Fruit fly (Drosophila melanogaster) ovary, adult (tissue): ENCODE measurements around the gene CG32369.

Experiments
- CG17801 ChIP-seq: fragments of 200-800 bp; optimal IDR thresholded peaks from 2 replicates; lab custom pipeline; 2019; ENCODE audit warnings: missing biosample characterization, mild to moderate bottlenecking, missing genetic modification characterization, moderate library complexity; ENCODE audit not compliant: partially characterized antibody

Gene CG32369

DNA sequence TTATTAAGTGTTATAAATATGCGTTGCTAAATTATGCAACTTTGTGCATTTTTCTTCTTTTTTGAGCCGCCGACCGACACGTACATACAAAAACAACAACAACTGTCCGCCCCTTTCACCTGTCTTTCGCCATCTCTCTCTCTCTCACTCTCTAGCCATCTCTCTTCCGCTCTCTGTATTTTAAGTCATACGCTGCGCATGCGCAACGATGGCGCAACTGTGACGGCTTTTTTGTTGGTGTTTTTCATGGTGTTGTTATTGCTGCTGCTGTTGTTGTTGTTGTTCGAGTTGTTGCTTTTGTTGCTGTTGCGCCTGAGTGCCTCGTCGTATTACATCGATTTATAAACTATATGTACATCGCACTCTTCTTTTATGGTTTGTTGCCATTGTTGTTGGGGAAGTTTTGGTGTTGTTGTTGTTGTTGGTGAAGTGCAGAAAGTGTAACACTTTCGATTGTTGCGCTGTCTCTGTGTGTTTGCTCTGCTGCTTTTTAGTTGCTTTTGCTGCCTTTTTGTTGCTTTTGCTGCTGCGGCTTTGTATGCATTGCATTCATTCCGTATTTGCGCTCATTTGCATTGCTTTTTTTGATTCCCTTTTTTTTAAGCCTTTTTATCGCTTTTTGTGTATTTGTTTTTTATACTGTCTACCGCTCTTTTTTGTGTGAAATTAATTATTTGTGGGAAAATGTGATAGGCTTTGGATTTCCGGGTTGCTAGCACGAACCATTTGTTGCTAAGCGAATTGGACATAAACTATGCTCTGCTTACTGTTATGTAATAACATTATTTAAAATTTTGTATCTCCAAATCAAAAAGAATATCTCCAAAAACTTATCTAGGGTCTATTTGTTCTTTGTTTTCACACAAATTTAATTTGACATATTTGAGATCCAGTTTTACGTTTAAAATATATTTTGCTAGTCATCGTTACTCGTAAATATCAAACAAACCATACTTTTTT, 12.3 kb upstream of the CG32369 start:
- TF ChIP-seq CG17801 (GFP tag; lab: Kevin White, UChicago), result no peak

DNA sequence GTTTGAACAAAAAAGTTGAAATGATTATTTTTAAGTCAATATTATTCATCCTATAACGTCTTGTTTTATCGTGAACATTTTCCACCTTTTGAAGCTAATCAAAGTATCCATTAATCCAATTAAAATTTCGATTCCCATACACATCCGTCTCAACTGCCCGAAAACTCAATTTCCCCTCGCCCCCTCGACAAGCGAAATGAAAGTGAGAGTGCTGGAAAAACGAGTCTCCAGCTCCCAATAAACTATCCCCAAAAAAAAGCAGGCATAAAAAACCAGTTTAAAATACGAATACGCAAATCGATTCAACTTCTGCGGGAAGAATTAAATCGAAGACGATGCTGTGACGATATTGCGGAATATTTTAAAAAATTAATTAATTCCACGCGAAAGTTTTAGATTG, 11.5 kb upstream of the CG32369 start:
- TF ChIP-seq CG17801 (GFP tag; lab: Kevin White, UChicago), result no peak

DNA sequence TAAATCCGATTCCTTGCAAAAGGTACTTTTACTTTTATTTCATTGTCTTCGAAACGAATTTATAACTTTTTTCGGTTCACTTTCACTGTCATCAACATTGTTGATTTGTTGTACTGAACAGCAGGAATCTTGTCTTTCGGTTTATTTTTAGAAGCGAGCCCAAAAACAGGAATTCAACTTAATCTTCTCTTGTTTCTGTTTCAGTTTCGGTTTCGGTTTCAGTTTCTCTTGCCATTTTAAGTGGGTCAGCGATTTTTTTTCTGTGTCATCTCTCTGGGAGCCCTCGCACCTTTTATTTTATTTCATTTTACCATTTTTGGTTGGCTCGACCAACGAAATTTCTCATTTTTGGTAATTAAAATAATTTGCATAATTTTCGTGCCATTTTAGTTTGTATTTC, 10.6 kb upstream of the CG32369 start:
- TF ChIP-seq CG17801 (GFP tag; lab: Kevin White, UChicago), result no peak

DNA sequence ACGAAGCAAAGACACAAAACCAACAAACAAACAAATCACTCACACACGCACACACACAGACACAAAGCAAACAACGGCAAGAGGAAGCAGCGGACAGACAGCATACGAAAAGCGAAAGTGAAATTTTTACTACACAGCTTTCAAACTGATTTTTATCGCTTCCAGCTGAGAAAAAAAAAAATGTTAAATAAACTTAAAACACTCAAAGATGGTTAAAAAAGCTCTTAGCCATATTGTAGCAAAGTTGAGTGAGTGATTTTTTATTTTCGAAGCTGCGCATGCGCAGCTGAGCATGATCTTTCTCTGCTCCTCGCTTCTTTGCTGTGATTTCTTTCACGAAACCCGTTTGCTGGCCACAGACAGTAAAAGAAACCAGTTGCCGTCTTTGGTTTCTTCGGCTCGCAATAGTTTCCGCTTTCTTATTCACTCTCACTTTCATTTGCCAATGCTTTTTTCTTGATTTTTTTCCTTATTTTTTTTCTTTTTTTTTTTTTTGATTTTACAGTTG, 8.9 kb upstream of the CG32369 start:
- no peak for TF ChIP-seq CG17801 (GFP tag; lab: Kevin White, UChicago)

DNA sequence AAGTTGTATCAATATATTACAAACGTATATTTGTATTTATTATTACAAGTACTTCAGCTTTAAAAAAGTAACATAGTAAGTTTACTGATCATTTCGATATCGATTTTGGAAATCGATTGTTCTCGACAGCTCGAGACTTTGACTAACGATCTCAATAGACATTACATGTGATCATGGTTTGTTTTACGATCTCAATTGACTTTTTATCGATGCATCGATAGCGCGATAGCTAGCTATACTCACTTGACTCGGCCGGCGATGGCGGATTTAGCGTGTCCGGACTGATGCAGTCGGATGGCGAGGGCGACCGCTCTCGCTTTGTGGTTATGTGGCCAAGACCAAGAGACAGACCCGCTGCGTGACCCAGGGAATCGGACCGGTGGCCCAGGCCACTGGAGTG, 7.6 kb upstream of the CG32369 start:
- no peak for TF ChIP-seq CG17801 (GFP tag; lab: Kevin White, UChicago)

DNA sequence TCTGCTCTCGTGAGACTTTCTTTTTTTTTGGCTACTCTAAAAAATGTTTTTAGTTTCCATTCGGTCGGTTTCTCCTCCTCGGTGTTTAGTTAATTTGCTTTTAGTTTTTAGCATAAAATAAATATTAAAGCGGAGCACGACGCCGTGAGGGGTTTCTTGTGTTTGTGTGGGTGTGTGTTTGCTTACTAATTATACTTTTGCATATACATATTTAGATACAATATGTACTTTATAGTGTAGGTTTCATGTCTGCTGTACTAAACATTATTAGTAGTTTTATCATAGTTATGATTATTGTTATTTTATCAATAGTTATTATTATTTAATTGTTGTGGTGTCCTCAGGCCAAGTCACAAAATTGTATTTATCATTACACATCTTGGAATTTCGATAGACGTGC, 6.3 kb upstream of the CG32369 start:
- TF ChIP-seq CG17801 (GFP tag; lab: Kevin White, UChicago), result no peak

DNA sequence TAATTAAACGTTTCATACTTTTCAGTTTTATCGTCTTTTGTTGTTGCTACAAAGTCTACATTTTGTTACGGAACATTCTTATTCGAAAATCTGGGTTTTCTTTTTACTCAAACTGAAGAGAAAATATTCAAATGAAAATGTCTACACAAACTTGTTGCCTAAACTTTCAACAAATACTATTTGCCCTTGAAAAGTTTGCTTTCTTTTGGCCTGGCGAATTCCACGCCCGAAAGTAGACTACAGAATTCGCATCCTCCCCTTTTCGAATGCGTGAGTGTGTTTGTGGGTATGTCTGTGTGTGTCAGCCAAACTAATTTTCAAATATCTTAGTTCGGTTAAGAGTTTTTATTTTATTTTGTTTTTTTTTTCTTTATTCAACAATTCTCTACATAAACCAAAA, 3.8 kb upstream of the CG32369 start:
- TF ChIP-seq CG17801 (GFP tag; lab: Kevin White, UChicago), result no peak

DNA sequence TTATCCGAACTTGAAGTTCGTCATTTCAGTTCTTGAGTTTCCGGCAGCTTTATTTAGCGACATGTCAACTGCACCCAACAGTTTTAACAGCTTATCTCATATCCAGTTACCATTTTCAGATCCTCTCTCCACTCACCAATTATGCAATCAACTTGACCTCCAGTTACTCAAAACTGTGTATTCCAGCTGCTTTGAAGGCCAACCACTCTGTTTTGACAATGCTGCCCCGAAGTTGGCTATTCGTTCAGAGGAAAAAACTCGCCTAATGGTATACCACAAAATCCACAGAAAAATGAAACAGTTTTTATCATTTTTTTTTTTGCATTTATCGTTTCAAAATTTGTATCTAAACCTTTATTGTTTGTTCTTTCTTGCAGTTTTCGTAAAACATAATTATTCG, 2.0 kb upstream of the CG32369 start:
- TF ChIP-seq CG17801 (GFP tag; lab: Kevin White, UChicago), result no peak

DNA sequence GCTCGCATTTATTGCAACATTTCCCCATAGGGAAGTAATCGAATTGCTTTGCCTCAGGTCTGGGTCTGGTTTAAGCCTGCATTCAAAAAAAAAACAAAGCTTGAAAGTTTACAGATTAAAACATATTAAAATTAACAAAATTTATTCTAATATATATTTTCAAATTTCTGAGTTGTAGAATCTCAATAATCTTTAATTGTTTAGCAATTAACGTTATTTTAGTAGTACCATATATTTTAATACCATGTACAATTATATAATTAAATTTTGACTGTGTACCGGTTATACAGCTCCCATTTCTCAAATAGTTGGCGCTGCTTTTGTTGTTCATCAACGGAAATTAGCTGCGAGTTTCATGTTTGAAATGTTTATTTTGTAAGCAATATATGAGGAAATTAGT, 1.3 kb upstream of the CG32369 start:
- TF ChIP-seq CG17801 (GFP tag; lab: Kevin White, UChicago), result no peak

DNA sequence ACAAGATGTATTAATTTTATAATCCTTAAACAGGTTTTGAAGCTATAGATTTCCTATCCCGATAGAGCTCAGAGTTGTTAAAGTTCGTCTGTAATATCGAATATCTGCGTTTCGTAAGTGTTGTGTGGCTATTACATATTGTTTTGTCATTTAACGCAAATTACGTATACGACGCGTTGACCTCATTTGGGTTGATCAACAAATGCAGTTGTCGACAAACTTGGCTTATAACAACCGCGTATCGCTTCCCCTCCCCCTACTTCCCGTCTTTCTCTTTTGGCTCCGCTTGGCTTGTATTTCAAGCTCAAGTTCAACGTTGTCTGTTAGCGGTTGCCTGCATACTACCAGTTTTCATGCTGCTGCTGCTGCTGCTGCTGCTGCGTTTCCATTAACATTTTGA, 801 bp upstream of the CG32369 start:
- TF ChIP-seq CG17801 (GFP tag; lab: Kevin White, UChicago), result no peak

DNA sequence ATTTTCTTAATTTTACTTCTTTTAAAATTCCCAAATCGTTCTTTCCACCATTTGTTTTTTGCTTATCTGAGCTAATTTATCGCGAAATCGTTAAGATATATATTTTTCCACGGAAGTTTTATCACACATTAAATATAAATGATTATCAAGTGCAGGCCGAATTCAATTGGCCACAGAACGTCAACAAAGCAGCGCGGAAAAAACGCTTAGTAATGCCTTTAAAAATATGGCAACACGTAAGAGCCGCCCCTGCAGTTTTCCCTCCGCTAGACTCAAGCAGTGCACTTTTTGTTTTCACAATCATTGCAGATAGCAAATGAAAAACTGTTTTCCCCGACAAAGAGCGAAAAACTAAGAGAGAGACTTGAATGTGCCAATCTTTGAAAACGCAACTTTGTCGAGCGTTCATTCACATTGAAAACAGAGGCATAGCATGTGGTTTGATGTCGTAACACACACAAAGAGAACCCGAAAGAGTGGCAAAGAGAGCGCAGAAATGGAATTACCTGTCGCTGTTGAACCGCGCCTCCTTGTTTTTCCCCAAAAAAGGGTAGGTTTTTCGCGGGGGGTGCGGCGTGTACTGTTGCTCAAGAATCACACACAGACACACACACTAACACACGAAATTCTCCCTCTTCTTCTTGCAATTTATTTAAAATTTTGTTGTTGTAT, 998 bp downstream of the CG32369 start:
- TF ChIP-seq CG17801 (GFP tag; lab: Kevin White, UChicago), result peak; percentile 38

DNA sequence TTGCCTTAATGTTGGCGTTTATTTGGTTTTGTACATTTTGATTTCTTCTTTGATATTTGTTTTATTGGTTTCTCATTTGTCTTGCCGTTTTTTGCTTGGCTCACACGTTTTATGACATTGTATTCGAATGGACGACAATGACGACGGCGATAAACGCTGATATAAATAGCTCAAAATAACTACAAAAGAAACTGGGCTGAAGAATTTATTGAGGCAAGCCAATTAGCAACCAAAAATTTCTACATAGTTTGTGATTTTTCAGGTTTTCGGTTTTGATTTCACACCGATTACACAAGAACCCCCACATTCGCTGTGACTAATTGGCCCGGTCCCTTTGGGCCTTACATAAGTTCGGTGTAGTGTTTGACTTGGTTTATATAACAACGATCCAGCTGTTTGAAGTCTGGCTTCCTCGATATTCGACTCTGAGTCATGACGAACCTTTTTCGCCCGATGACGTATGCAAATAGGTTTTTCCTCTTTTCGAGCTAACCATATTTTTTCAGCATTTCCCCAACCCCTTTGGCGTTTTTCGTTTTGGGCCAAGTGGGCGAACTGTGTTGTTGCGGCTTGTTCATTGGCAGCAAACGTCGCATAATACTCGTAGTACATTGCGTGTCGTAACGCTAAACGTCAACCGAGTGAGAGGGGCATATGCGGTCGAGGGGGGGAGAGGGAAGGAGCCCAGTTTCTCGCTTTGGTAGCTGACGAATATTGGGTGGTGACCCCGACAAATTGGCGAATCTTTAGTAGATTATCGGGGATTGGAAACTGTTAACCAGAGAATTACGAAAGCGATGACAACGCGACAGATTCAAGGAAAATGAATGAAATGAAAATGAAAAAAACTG, 1.8 kb downstream of the CG32369 start:
- TF ChIP-seq CG17801 (GFP tag; lab: Kevin White, UChicago), result no peak

DNA sequence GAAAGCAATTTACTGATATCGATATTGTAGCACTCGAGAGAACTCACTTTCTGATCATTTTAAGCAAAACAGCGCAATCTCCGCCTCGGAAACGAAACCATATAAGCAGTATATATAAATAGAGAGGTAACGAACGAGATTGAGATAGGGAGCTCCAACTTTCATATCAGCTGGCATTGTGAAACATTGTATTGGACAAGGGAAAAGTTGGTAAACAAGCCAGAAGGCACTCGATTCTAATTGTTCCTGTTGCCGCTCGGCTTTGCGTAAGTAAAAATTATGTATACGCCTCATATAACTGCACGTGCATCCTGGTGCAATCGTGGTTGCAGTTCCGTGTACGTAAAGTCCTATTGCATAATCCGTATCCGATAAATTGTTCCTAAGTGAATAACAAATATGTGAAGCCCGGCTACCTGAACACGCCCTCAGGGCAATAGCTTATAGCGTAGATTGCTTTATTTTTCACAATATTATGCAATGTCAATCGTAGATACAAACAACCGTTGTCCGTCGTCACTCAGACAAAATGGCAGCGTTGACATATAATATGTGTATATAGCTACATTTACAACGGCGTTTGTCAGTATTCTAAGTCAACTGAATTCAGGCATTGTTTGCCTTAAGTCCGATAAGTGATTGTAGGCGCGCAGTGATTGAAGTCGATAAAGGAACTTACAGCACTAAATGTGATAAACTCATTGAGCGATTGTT, 3.0 kb downstream of the CG32369 start:
- no peak for TF ChIP-seq CG17801 (GFP tag; lab: Kevin White, UChicago)

DNA sequence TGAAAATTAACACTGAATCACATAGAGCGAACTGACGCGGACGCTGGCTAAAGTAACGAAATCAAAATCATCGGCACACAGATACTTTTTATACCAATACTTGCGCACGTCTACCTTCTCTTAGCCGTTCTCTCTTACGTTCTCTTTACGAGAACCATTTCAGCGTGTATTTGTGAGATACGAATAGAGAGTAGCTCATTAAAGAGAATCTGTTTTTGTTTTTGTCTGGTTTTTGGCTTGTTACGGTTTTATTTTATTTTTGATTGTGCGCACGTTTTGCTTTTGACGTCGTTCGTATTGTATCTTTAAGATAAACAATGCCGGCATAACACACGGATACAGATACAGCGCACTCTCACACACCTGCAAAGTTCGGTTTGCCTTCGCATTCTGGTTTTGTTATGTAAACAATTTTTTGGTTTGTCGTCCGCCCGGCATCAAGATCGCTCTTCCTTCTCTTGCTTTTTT, 4.3 kb downstream of the CG32369 start:
- peak; percentile 58 for TF ChIP-seq CG17801 (GFP tag; lab: Kevin White, UChicago)
